Worm (Caenorhabditis elegans) whole organism, L1 larva: ENCODE data around the gene E02C12.6.

Source experiments
- alr-1 ChIP-seq: fragments of 200-800 bp; sonication (Bioruptor generic); optimal IDR thresholded peaks from 2 replicates; lab custom pipeline; 2018; ENCODE audit warnings: borderline replicate concordance, mild to moderate bottlenecking, missing genetic modification characterization, missing compliant biosample characterization
- ama-1 ChIP-seq: fragments of 150-350 bp; optimal IDR thresholded peaks from 2 replicates; lab custom pipeline; 2014
- ceh-90 ChIP-seq: sonication (generic microtip); optimal IDR thresholded peaks from 2 replicates; lab custom pipeline; 2016; ENCODE audit warnings: missing genetic modification characterization, missing compliant biosample characterization
- lsy-2 ChIP-seq, 2 experiments: fragments of 150-350 bp; optimal IDR thresholded peaks; 2 replicates each; lab custom pipeline; 2014; ENCODE audit warnings: missing biosample characterization in 2 of 2, missing genetic modification characterization in 2 of 2
- nhr-76 ChIP-seq: sonication (generic microtip); optimal IDR thresholded peaks from 2 replicates; lab custom pipeline; 2017; ENCODE audit warnings: missing biosample characterization, missing genetic modification characterization
- rnt-1 ChIP-seq: sonication (generic microtip); optimal IDR thresholded peaks from 2 replicates; lab custom pipeline; 2016; ENCODE audit warnings: mild to moderate bottlenecking, missing genetic modification characterization, moderate library complexity, missing compliant biosample characterization
- snpc-4 ChIP-seq: fragments of 150-350 bp; optimal IDR thresholded peaks from 2 replicates; lab custom pipeline; 2014; ENCODE audit warnings: missing biosample characterization, missing genetic modification characterization
- sox-4 ChIP-seq: sonication (generic microtip); optimal IDR thresholded peaks from 2 replicates; lab custom pipeline; 2016; ENCODE audit warnings: missing genetic modification characterization, missing compliant biosample characterization
- zag-1 ChIP-seq: fragments of 150-350 bp; optimal IDR thresholded peaks from 2 replicates; lab custom pipeline; 2014; ENCODE audit warnings: missing biosample characterization, missing genetic modification characterization

DNA sequence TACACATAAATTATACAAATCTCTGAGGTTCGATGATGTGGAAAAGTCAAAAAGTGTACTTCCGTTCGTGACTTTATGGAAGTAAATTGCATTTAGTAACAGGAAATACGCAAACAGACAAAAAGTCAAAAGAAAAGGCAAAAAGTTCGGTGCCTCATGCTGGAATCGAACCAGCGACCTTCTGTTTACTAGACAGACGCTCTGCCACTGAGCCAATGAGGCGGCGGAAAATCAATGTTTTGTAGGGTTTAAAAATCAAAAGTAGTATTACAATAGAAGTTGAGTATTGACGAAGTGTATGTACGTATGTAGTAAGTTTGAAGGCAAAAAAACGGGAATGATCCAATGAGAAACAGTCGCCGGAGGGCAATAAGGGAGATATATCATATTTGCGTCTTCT lies 36.0 kb upstream of the E02C12.6 start:
- no peak for TF ChIP-seq snpc-4 (tag; lab: Kevin White, UChicago)
- TF ChIP-seq zag-1 (tag; lab: Kevin White, UChicago), result no peak
- no peak for TF ChIP-seq ama-1
- no peak for TF ChIP-seq nhr-76 (tag; lab: Kevin White, UChicago)
- peak; percentile 35 for TF ChIP-seq rnt-1
- TF ChIP-seq lsy-2 (tag; optimal IDR thresholded peaks at IDR 0.05; lab: Kevin White, UChicago), result peak in 1 of 2 experiments; percentile 17
- no peak for TF ChIP-seq ceh-90 (tag; lab: Kevin White, UChicago)
- no peak for TF ChIP-seq sox-4
- no peak for TF ChIP-seq alr-1 (tag; lab: Kevin White, UChicago)
